Fruit fly (Drosophila melanogaster) whole organism, pupa: ENCODE measurements around the gene PolA2.

ENCODE experiments used
- CG10348 ChIP-seq: fragments of 200-800 bp; sonication (Bioruptor generic); IDR thresholded peaks from 2 replicates; pipeline ENCODE4 v1.3.6; 2022; ENCODE audit warnings: missing biosample characterization, missing genetic modification characterization
- CG12605 ChIP-seq: fragments of 200-800 bp; sonication (Bioruptor generic); IDR thresholded peaks from 2 replicates; pipeline ENCODE4 v1.3.6; 2022; ENCODE audit warnings: missing biosample characterization, missing genetic modification characterization
- CG13204 ChIP-seq: fragments of 200-800 bp; sonication (Bioruptor generic); optimal IDR thresholded peaks from 2 replicates; lab custom pipeline; 2018; ENCODE audit warnings: missing biosample characterization, mild to moderate bottlenecking, missing genetic modification characterization, moderate library complexity
- CG14655 ChIP-seq: fragments of 200-800 bp; sonication (Bioruptor generic); optimal IDR thresholded peaks from 3 replicates; lab custom pipeline; 2017; ENCODE audit warnings: mild to moderate bottlenecking, missing biosample characterization, missing genetic modification reagents, missing genetic modification characterization
- CG15710 ChIP-seq: fragments of 200-800 bp; sonication (Bioruptor generic); optimal IDR thresholded peaks from 2 replicates; lab custom pipeline; 2018; ENCODE audit warnings: missing biosample characterization, mild to moderate bottlenecking, missing genetic modification characterization, moderate library complexity
- CG17806 ChIP-seq: fragments of 200-800 bp; sonication (Bioruptor generic); optimal IDR thresholded peaks from 2 replicates; lab custom pipeline; 2018; ENCODE audit warnings: missing biosample characterization, mild to moderate bottlenecking, missing genetic modification characterization, moderate library complexity
- CG32121 ChIP-seq: fragments of 200-800 bp; sonication (Bioruptor generic); IDR thresholded peaks from 2 replicates; pipeline ENCODE4 v1.3.6; 2022; ENCODE audit warnings: missing biosample characterization, missing genetic modification characterization
- CG34367 ChIP-seq: fragments of 200-800 bp; sonication (Bioruptor generic); optimal IDR thresholded peaks from 2 replicates; lab custom pipeline; 2018; ENCODE audit warnings: missing biosample characterization, mild to moderate bottlenecking, missing genetic modification characterization
- CG4496 ChIP-seq: fragments of 200-800 bp; sonication (Bioruptor generic); IDR thresholded peaks from 3 replicates; pipeline ENCODE4 v1.3.6; 2022; ENCODE audit warnings: missing biosample characterization, missing genetic modification characterization
- CG8159 ChIP-seq: fragments of 200-800 bp; sonication (Bioruptor generic); optimal IDR thresholded peaks from 3 replicates; lab custom pipeline; 2018; ENCODE audit warnings: missing biosample characterization, mild to moderate bottlenecking, missing genetic modification characterization, moderate library complexity
- CG8301 ChIP-seq: fragments of 200-800 bp; sonication (Bioruptor generic); optimal IDR thresholded peaks from 2 replicates; lab custom pipeline; 2018; ENCODE audit warnings: missing biosample characterization, mild to moderate bottlenecking, missing genetic modification characterization
- CG9948 ChIP-seq: fragments of 200-800 bp; sonication (Bioruptor generic); optimal IDR thresholded peaks from 2 replicates; lab custom pipeline; 2018; ENCODE audit warnings: missing biosample characterization, mild to moderate bottlenecking, missing genetic modification characterization, moderate library complexity
- D1 ChIP-seq: fragments of 200-800 bp; sonication (Bioruptor generic); optimal IDR thresholded peaks from 2 replicates; lab custom pipeline; 2018; ENCODE audit warnings: missing biosample characterization, mild to moderate bottlenecking, missing genetic modification characterization, moderate library complexity
- EcR ChIP-seq: fragments of 200-800 bp; sonication (Bioruptor generic); optimal IDR thresholded peaks from 3 replicates; lab custom pipeline; 2019; ENCODE audit warnings: missing biosample characterization, missing genetic modification characterization, mild to moderate bottlenecking, moderate library complexity, missing genetic modification reagents
- Ets98B ChIP-seq: fragments of 200-800 bp; sonication (Bioruptor generic); IDR thresholded peaks from 2 replicates; pipeline ENCODE4 v1.3.6; 2022; ENCODE audit warnings: missing biosample characterization, missing genetic modification characterization
- Pif1A ChIP-seq: fragments of 200-800 bp; sonication (Bioruptor generic); optimal IDR thresholded peaks from 3 replicates; lab custom pipeline; 2016; ENCODE audit warnings: missing biosample characterization, missing genetic modification characterization
- Pif1B ChIP-seq: fragments of 200-800 bp; sonication (Bioruptor generic); optimal IDR thresholded peaks from 3 replicates; lab custom pipeline; 2016; ENCODE audit warnings: missing biosample characterization, missing genetic modification characterization
- Snoo ChIP-seq: fragments of 200-800 bp; sonication (Bioruptor generic); optimal IDR thresholded peaks from 3 replicates; lab custom pipeline; 2017; ENCODE audit warnings: missing biosample characterization, mild to moderate bottlenecking, missing genetic modification characterization, inconsistent platforms
- fd96Ca ChIP-seq: fragments of 200-800 bp; sonication (Bioruptor generic); IDR thresholded peaks from 3 replicates; pipeline ENCODE4 v1.3.6; 2022; ENCODE audit warnings: missing biosample characterization, missing genetic modification characterization
- gl ChIP-seq: fragments of 200-800 bp; sonication (Bioruptor generic); optimal IDR thresholded peaks from 2 replicates; lab custom pipeline; 2018; ENCODE audit warnings: missing biosample characterization, mild to moderate bottlenecking, missing genetic modification characterization
- rn ChIP-seq: fragments of 200-800 bp; sonication (Bioruptor generic); IDR thresholded peaks from 2 replicates; pipeline ENCODE4 v1.3.6; 2022; ENCODE audit warnings: missing biosample characterization, missing genetic modification characterization

PolA2 gene

DNA sequence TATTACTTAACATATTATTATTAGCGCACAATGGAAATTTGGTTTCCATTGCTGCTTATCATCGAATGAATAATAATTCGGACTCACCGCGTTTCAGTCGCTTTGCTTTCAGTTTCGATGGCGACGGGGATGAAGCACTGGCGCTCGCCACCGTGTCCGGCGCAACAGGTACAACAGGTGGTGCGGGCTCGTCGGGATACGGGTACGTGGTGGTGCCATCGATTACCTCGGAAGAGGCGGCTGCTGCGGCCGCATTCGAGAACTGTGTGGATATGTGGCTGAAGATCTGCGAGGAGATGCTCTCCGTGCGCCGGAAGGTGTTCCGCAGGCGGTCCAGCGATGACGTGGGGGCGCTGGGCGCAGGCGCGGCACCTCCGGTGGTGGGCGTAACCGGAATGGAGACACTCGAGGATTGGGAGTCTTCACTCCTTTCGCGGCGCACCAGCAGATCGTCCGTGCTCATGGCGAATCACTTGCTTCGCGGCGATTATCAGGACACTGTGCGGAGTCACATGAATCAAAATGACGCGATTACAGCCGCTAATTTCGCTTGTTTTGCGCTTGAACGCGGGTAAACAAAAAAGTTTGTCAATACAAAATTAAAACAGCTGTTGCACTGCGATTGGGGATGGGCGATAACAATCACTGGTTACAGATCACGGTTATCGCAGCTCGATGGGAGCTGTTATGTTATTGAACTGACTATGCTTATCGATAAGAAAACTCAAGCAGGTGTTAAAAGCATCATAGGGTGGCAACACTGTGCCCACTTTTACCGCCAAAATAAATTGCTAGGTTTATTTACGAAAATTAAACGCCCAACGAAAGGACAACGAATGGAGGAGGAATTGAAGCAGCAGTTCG lies at the start of gene PolA2, which contains the start of gene CG31064:
Gene PolA2, plus strand, starts transcription at position 726 of the 864 bp plus-strand sequence.
Gene CG31064, minus strand, starts transcription at position 648 of the 864 bp plus-strand sequence.
- TF ChIP-seq CG4496 (GFP tag; lab: Robert Waterston, UW) (0 out of 3 replicates have a peak, but pooled peaks have one; percentile 15), CG12605 (GFP tag; lab: Robert Waterston, UW) (0 out of 2 replicates have a peak, but pooled peaks have one; percentile 6), CG8159 (tag; lab: Kevin White, UChicago) (no peak), CG15710 (tag; lab: Kevin White, UChicago) (no peak), gl (tag; lab: Kevin White, UChicago) (no peak), CG34367 (tag; lab: Kevin White, UChicago) (no peak), Ets98B (GFP tag; lab: Robert Waterston, UW) (no peak), CG17806 (tag; lab: Kevin White, UChicago) (no peak), CG8301 (tag; lab: Kevin White, UChicago) (no peak), Snoo (tag; lab: Kevin White, UChicago) (no peak), rn (GFP tag; lab: Robert Waterston, UW) (no peak), Pif1B (GFP tag; lab: Kevin White, UChicago) (no peak), fd96Ca (GFP tag; lab: Robert Waterston, UW) (no peak), D1 (no peak), Pif1A (GFP tag; lab: Kevin White, UChicago) (no peak)

DNA sequence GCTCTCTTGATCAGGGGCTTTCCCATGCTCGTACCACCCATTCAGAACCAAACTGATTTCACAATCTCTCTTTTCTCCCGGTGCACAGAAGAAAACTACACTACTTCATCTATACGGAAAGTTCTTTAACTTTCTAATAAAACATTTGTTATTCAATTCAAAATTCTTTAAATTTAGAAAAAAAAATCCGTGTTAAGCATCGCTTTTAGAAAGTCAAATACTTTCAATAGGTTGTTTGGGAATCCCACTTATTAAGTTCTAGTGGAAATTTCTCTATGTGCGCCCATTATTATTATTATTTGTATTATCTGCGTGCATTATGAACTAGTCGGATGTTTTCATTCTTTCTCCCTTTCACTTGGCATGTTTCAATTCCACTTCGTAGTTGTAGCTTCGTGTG lies 45.9 kb upstream of the PolA2 start:
- TF ChIP-seq rn (GFP tag; lab: Robert Waterston, UW) = 0 out of 2 replicates have a peak, but pooled peaks have one; percentile 21
- TF ChIP-seq D1 = no peak
- no peak for TF ChIP-seq fd96Ca (GFP tag; lab: Robert Waterston, UW)
- no peak for TF ChIP-seq gl (tag; lab: Kevin White, UChicago)
- TF ChIP-seq Ets98B (GFP tag; lab: Robert Waterston, UW) = peak; percentile 17; the same call in 1 of the 2 replicates
- TF ChIP-seq CG34367 (tag; lab: Kevin White, UChicago) = peak; percentile 23
- no peak for TF ChIP-seq Pif1B (GFP tag; lab: Kevin White, UChicago)
- TF ChIP-seq CG32121 (GFP tag; lab: Robert Waterston, UW) = peak; percentile 46; the same call in 1 of the 2 replicates
- no peak for TF ChIP-seq EcR
- peak; percentile 58 for TF ChIP-seq CG8301 (tag; lab: Kevin White, UChicago)
- TF ChIP-seq Pif1A (GFP tag; lab: Kevin White, UChicago) = no peak
- TF ChIP-seq CG12605 (GFP tag; lab: Robert Waterston, UW) = no peak
- TF ChIP-seq CG4496 (GFP tag; lab: Robert Waterston, UW) = peak; percentile 77
- peak; percentile 47 for TF ChIP-seq CG17806 (tag; lab: Kevin White, UChicago)
- no peak for TF ChIP-seq CG10348 (GFP tag; lab: Robert Waterston, UW)
- peak; percentile 62 for TF ChIP-seq CG14655 (GFP tag; lab: Kevin White, UChicago)
- peak; percentile 22 for TF ChIP-seq CG9948 (tag; lab: Kevin White, UChicago)
- TF ChIP-seq CG15710 (tag; lab: Kevin White, UChicago) = peak; percentile 41
- peak; percentile 35 for TF ChIP-seq CG8159 (tag; lab: Kevin White, UChicago)
- no peak for TF ChIP-seq CG13204 (GFP tag; lab: Kevin White, UChicago)
- TF ChIP-seq Snoo (tag; lab: Kevin White, UChicago) = no peak

DNA sequence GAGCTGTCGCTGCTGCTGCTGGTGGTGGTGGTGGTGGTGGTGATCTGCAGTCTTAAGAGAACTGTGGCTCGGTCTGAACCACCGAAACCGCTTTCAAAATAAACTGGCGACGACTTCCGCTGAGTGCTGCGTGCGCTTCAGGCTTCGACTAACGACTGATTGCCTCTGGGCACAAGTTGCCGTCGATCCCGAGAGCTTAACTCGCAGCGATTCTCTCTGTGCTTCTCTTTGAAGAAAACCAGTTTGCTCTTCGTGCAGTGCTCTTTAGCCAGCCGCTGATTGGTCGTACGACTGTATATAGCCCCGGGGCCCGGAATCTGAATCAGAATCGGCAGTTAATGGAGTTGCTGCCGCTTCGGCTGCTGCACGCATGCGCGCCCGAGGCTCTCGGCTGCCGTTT lies 44.9 kb upstream of the PolA2 start, which contains the start of gene Ser:
Gene Ser, minus strand, starts transcription at position 162 of the 400 bp plus-strand sequence.
- TF ChIP-seq D1 (no peak), fd96Ca (GFP tag; lab: Robert Waterston, UW) (0 out of 3 replicates have a peak, but pooled peaks have one; percentile 37), CG17806 (tag; lab: Kevin White, UChicago) (no peak), Ets98B (GFP tag; lab: Robert Waterston, UW) (peak; percentile 40; the same call in 1 of the 2 replicates), EcR (peak; percentile 28), CG12605 (GFP tag; lab: Robert Waterston, UW) (no peak), CG8301 (tag; lab: Kevin White, UChicago) (no peak), CG4496 (GFP tag; lab: Robert Waterston, UW) (no peak), gl (tag; lab: Kevin White, UChicago) (peak; percentile 14), CG34367 (tag; lab: Kevin White, UChicago) (no peak), CG13204 (GFP tag; lab: Kevin White, UChicago) (peak; percentile 35), CG9948 (tag; lab: Kevin White, UChicago) (no peak), Pif1B (GFP tag; lab: Kevin White, UChicago) (peak; percentile 10), Pif1A (GFP tag; lab: Kevin White, UChicago) (no peak), CG8159 (tag; lab: Kevin White, UChicago) (no peak), rn (GFP tag; lab: Robert Waterston, UW) (no peak), CG32121 (GFP tag; lab: Robert Waterston, UW) (0 out of 2 replicates have a peak, but pooled peaks have one; percentile 27), Snoo (tag; lab: Kevin White, UChicago) (peak; percentile 31), CG14655 (GFP tag; lab: Kevin White, UChicago) (no peak)

DNA sequence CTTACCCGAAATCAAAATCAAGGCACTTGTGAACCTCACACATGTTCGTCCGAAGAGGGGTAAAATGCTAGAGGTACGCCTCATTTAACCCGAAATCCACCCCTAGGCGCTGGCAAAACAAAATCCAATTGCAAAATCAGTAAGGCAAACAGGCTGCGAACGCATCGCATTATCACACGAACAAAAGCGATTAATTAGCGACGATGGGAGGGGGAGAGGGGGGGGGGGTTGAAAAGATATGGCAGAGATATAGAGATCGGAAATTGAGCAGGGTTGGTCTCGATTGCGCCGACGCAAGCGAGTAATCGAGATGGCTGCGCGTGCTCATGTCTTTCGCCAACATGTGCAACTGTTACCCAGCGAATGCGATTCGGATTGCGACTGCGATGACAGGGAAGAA lies 42.1 kb upstream of the PolA2 start:
- TF ChIP-seq CG13204 (GFP tag; lab: Kevin White, UChicago) = no peak
- no peak for TF ChIP-seq CG8159 (tag; lab: Kevin White, UChicago)
- TF ChIP-seq CG12605 (GFP tag; lab: Robert Waterston, UW) = no peak
- TF ChIP-seq fd96Ca (GFP tag; lab: Robert Waterston, UW) = no peak
